Worm (Caenorhabditis elegans): ENCODE results near the gene E02C12.8.

DNA sequence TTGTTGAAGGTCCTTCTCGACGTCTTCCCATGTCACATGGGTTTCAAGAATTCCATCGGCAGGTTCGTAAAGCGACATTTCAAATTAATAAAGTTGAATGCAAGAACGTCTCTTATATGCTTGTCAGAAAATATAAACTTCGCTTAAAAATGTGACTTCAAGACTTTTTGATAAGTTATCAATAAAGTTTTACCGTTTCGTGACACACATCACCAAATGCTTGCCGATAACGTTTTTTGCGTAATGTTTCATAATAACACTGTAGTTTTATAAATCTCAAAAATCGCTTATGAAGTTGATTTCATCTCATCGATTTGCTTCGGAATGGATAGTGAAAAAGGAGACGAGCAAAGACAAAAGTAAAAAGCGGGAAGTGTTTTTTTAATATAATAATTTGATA, at the start of gene E02C12.8:
- TF ChIP-seq hlh-26 (GFP tag; conservative IDR thresholded peaks at IDR 0.05) (no peak), zim-3 (tag; optimal IDR thresholded peaks at IDR 0.05) (no peak), cebp-2 (GFP tag; IDR thresholded peaks at IDR 0.05) (no peak), snpc-1.1 (tag; optimal IDR thresholded peaks at IDR 0.05; ENCODE audit: insufficient read depth) (no peak), ceh-27 (GFP tag; optimal IDR thresholded peaks at IDR 0.05) (no peak), Y67H2A.10 (GFP tag; conservative IDR thresholded peaks at IDR 0.05) (no peak), lag-1 (GFP tag; IDR thresholded peaks at IDR 0.05) (no peak), hmg-1.2 (GFP tag; IDR thresholded peaks at IDR 0.05) (no peak)

Measured in whole organism, young adult.